Fruit fly (Drosophila melanogaster) whole organism, embryonic: ENCODE results near the gene CG16854.
A peak's percentile ranks its signal among the peaks of the same experiment; 100 is the strongest.

Experiments
- Adf1 ChIP-seq: fragments of 200-800 bp; sonication (Bioruptor generic); IDR thresholded peaks from 2 replicates; pipeline ENCODE4 v1.3.6; 2022; ENCODE audit warnings: missing biosample characterization, missing genetic modification characterization
- B-H2 ChIP-seq: fragments of 200-800 bp; sonication (Bioruptor generic); optimal IDR thresholded peaks from 2 replicates; lab custom pipeline; 2018; ENCODE audit warnings: missing biosample characterization, mild to moderate bottlenecking, missing genetic modification characterization
- CG11723 ChIP-seq: fragments of 200-800 bp; sonication (Bioruptor generic); optimal IDR thresholded peaks from 2 replicates; lab custom pipeline; 2017; ENCODE audit warnings: missing biosample characterization, mild to moderate bottlenecking, missing genetic modification characterization
- CG12659 ChIP-seq: fragments of 200-800 bp; sonication (Bioruptor generic); optimal IDR thresholded peaks from 3 replicates; lab custom pipeline; 2017; ENCODE audit warnings: mild to moderate bottlenecking, missing biosample characterization, missing genetic modification reagents, missing genetic modification characterization
- CG13123 ChIP-seq: fragments of 200-800 bp; sonication (Bioruptor generic); optimal IDR thresholded peaks from 2 replicates; lab custom pipeline; 2016; ENCODE audit warnings: missing biosample characterization, missing genetic modification characterization
- CG13424 ChIP-seq: fragments of 200-800 bp; sonication (Bioruptor generic); optimal IDR thresholded peaks from 2 replicates; lab custom pipeline; 2019; ENCODE audit warnings: missing biosample characterization, mild to moderate bottlenecking, missing genetic modification characterization, moderate library complexity
- CG14441 ChIP-seq: fragments of 200-800 bp; sonication (Bioruptor generic); IDR thresholded peaks from 2 replicates; pipeline ENCODE4 v1.3.6; 2022; ENCODE audit warnings: missing biosample characterization, missing genetic modification characterization
- CG14667 ChIP-seq: fragments of 200-800 bp; sonication (Bioruptor generic); IDR thresholded peaks from 2 replicates; pipeline ENCODE4 v1.3.6; 2022; ENCODE audit warnings: missing biosample characterization, missing genetic modification characterization
- CG14860 ChIP-seq: fragments of 200-800 bp; sonication (Bioruptor generic); IDR thresholded peaks from 3 replicates; pipeline ENCODE4 v1.3.6; 2022; ENCODE audit warnings: missing biosample characterization, missing genetic modification characterization; ENCODE audit not compliant: partially characterized antibody
- CG1529 ChIP-seq: fragments of 200-800 bp; sonication (Bioruptor generic); optimal IDR thresholded peaks from 3 replicates; lab custom pipeline; 2018; ENCODE audit warnings: missing biosample characterization, missing genetic modification characterization
- CG15514 ChIP-seq: fragments of 200-800 bp; sonication (Bioruptor generic); optimal IDR thresholded peaks from 3 replicates; lab custom pipeline; 2017; ENCODE audit warnings: missing biosample characterization, missing genetic modification characterization, mild to moderate bottlenecking, moderate library complexity, missing genetic modification reagents
- CG18262 ChIP-seq: fragments of 200-800 bp; optimal IDR thresholded peaks from 3 replicates; lab custom pipeline; 2019; ENCODE audit warnings: missing biosample characterization, mild to moderate bottlenecking, missing genetic modification characterization, moderate library complexity
- CG18476 ChIP-seq: fragments of 200-800 bp; sonication (Bioruptor generic); optimal IDR thresholded peaks from 2 replicates; lab custom pipeline; 2016; ENCODE audit warnings: missing biosample characterization, mild to moderate bottlenecking, missing genetic modification characterization
- CG2120 ChIP-seq: fragments of 200-800 bp; sonication (Bioruptor generic); optimal IDR thresholded peaks from 3 replicates; lab custom pipeline; 2016; ENCODE audit warnings: missing biosample characterization, missing genetic modification characterization
- CG30020 ChIP-seq: fragments of 200-800 bp; optimal IDR thresholded peaks from 2 replicates; lab custom pipeline; 2019; ENCODE audit warnings: missing biosample characterization, mild to moderate bottlenecking, missing genetic modification characterization, moderate library complexity
- CG34376 ChIP-seq: fragments of 200-800 bp; sonication (Bioruptor generic); optimal IDR thresholded peaks from 2 replicates; lab custom pipeline; 2018; ENCODE audit warnings: missing biosample characterization, mild to moderate bottlenecking, missing genetic modification characterization
- CG3726 ChIP-seq: fragments of 200-800 bp; sonication (Bioruptor generic); IDR thresholded peaks from 3 replicates; pipeline ENCODE4, ENCODE4 v1.3.6; 2022; ENCODE audit warnings: missing biosample characterization, missing genetic modification characterization
- CG6683 ChIP-seq: fragments of 200-800 bp; sonication (Bioruptor generic); optimal IDR thresholded peaks from 2 replicates; lab custom pipeline; 2017; ENCODE audit warnings: missing biosample characterization, mild to moderate bottlenecking, missing genetic modification characterization, missing genetic modification reagents
- CG7745 ChIP-seq: fragments of 200-800 bp; sonication (Bioruptor generic); optimal IDR thresholded peaks from 2 replicates; lab custom pipeline; 2018; ENCODE audit warnings: missing biosample characterization, mild to moderate bottlenecking, missing genetic modification characterization, moderate library complexity
- CG8089 ChIP-seq: fragments of 200-800 bp; sonication (Bioruptor generic); optimal IDR thresholded peaks from 3 replicates; lab custom pipeline; 2016; ENCODE audit warnings: missing biosample characterization, missing genetic modification characterization
- Chrac-16 ChIP-seq: fragments of 200-800 bp; sonication (Bioruptor generic); optimal IDR thresholded peaks from 3 replicates; lab custom pipeline; 2016; ENCODE audit warnings: missing biosample characterization, missing genetic modification characterization
- E2f1 ChIP-seq: fragments of 200-800 bp; sonication (Bioruptor generic); IDR thresholded peaks from 2 replicates; pipeline ENCODE4 v1.3.6; 2022; ENCODE audit warnings: missing biosample characterization, missing genetic modification characterization
- Fer1 ChIP-seq: fragments of 200-800 bp; sonication (Bioruptor generic); optimal IDR thresholded peaks from 2 replicates; lab custom pipeline; 2017; ENCODE audit warnings: missing biosample characterization, mild to moderate bottlenecking, missing genetic modification characterization
- Fer3 ChIP-seq: fragments of 200-800 bp; sonication (Bioruptor generic); optimal IDR thresholded peaks from 2 replicates; lab custom pipeline; 2018; ENCODE audit warnings: missing biosample characterization, mild to moderate bottlenecking, missing genetic modification characterization, moderate library complexity
- GATAe ChIP-seq: fragments of 200-800 bp; sonication (Bioruptor generic); conservative IDR thresholded peaks from 2 replicates; pipeline ENCODE4 v1.3.6; 2022; ENCODE audit warnings: missing biosample characterization, missing genetic modification characterization
- Gug ChIP-seq: fragments of 200-800 bp; sonication (Bioruptor generic); IDR thresholded peaks from 4 replicates; pipeline ENCODE4 v1.3.6; 2022; ENCODE audit warnings: missing biosample characterization, missing genetic modification characterization
- HmgZ ChIP-seq: fragments of 200-800 bp; sonication (Bioruptor generic); optimal IDR thresholded peaks from 2 replicates; lab custom pipeline; 2018; ENCODE audit warnings: missing biosample characterization, mild to moderate bottlenecking, missing genetic modification characterization
- Meics ChIP-seq: fragments of 200-800 bp; sonication (Bioruptor generic); optimal IDR thresholded peaks from 2 replicates; lab custom pipeline; 2017; ENCODE audit warnings: missing biosample characterization, mild to moderate bottlenecking, missing genetic modification characterization
- Opbp ChIP-seq: fragments of 200-800 bp; sonication (Bioruptor generic); IDR thresholded peaks from 3 replicates; pipeline ENCODE4 v1.3.6; 2022; ENCODE audit warnings: missing biosample characterization, missing genetic modification characterization; ENCODE audit not compliant: partially characterized antibody
- Rfx ChIP-seq: fragments of 200-800 bp; sonication (Bioruptor generic); IDR thresholded peaks from 2 replicates; pipeline ENCODE4 v1.3.6; 2022; ENCODE audit warnings: missing biosample characterization, missing genetic modification characterization
- Sry-δ ChIP-seq: fragments of 200-800 bp; sonication (Bioruptor generic); optimal IDR thresholded peaks from 2 replicates; lab custom pipeline; 2016; ENCODE audit warnings: missing biosample characterization, missing genetic modification characterization
- crp ChIP-seq, 2 experiments: fragments of 200-800 bp; sonication (Bioruptor generic); optimal IDR thresholded peaks; 2 replicates in 1 of 2; 3 replicates in 1 of 2; lab custom pipeline; 2017; ENCODE audit warnings: missing biosample characterization in 2 of 2, missing genetic modification characterization in 2 of 2, mild to moderate bottlenecking in 1 of 2, moderate library complexity in 1 of 2
- dimm ChIP-seq: fragments of 200-800 bp; sonication (Bioruptor generic); IDR thresholded peaks from 2 replicates; pipeline ENCODE4 v1.3.6; 2022; ENCODE audit warnings: missing biosample characterization, missing genetic modification characterization
- dmrt11E ChIP-seq: fragments of 200-800 bp; sonication (Bioruptor generic); optimal IDR thresholded peaks from 3 replicates; lab custom pipeline; 2018; ENCODE audit warnings: missing biosample characterization, mild to moderate bottlenecking, missing genetic modification characterization, moderate library complexity
- grn ChIP-seq: fragments of 200-800 bp; sonication (Bioruptor generic); optimal IDR thresholded peaks from 3 replicates; lab custom pipeline; 2017; ENCODE audit warnings: missing biosample characterization, missing genetic modification characterization
- hbn ChIP-seq: fragments of 200-800 bp; sonication (Bioruptor generic); IDR thresholded peaks from 2 replicates; pipeline ENCODE4 v1.3.6; 2022; ENCODE audit warnings: missing biosample characterization, missing genetic modification characterization; ENCODE audit not compliant: partially characterized antibody
- insv ChIP-seq, 2 experiments: fragments of 200-800 bp; sonication (Bioruptor generic); optimal IDR thresholded peaks; 3 replicates each; lab custom pipeline; 2016 to 2018; ENCODE audit warnings: missing biosample characterization in 2 of 2, missing genetic modification characterization in 2 of 2
- inv ChIP-seq: fragments of 200-800 bp; sonication (Bioruptor generic); IDR thresholded peaks from 2 replicates; pipeline ENCODE4 v1.3.6; 2022; ENCODE audit warnings: missing biosample characterization, missing genetic modification characterization; ENCODE audit not compliant: partially characterized antibody
- jigr1 ChIP-seq: fragments of 200-800 bp; sonication (Bioruptor generic); IDR thresholded peaks from 3 replicates; pipeline ENCODE4 v1.3.6; 2022; ENCODE audit warnings: missing biosample characterization, missing genetic modification characterization
- kah ChIP-seq: fragments of 200-800 bp; sonication (Bioruptor generic); optimal IDR thresholded peaks from 2 replicates; lab custom pipeline; 2018; ENCODE audit warnings: missing biosample characterization, mild to moderate bottlenecking, missing genetic modification characterization
- lilli ChIP-seq: fragments of 200-800 bp; sonication (Bioruptor generic); optimal IDR thresholded peaks from 3 replicates; lab custom pipeline; 2016; ENCODE audit warnings: missing biosample characterization, missing genetic modification characterization
- lola ChIP-seq, 3 experiments: fragments of >200 bp in 2 of 3; fragments of 200-800 bp in 1 of 3; sonication (Bioruptor generic) in 1 of 3; optimal IDR thresholded peaks; 2 replicates each; lab custom pipeline; 2017 to 2019; ENCODE audit warnings: missing biosample characterization in 3 of 3, missing genetic modification characterization in 3 of 3, mild to moderate bottlenecking in 1 of 3, moderate library complexity in 1 of 3
- maf-S ChIP-seq: fragments of 200-800 bp; sonication (Bioruptor generic); optimal IDR thresholded peaks from 2 replicates; lab custom pipeline; 2016; ENCODE audit warnings: missing biosample characterization, missing genetic modification characterization
- pzg ChIP-seq: fragments of 200-800 bp; sonication (Bioruptor generic); optimal IDR thresholded peaks from 3 replicates; lab custom pipeline; 2018; ENCODE audit warnings: missing biosample characterization, mild to moderate bottlenecking, missing genetic modification characterization, moderate library complexity
- sens ChIP-seq: fragments of 200-800 bp; sonication (Bioruptor generic); peaks from one replicate; lab custom pipeline; 2016; ENCODE audit warnings: missing biosample characterization, missing genetic modification characterization
- sim ChIP-seq: fragments of 200-800 bp; sonication (Bioruptor generic); IDR thresholded peaks from 2 replicates; pipeline ENCODE4 v1.3.6; 2022; ENCODE audit warnings: missing biosample characterization, missing genetic modification characterization
- sqz ChIP-seq: fragments of 200-800 bp; sonication (Bioruptor generic); optimal IDR thresholded peaks from 3 replicates; lab custom pipeline; 2018; ENCODE audit warnings: missing biosample characterization, mild to moderate bottlenecking, missing genetic modification characterization
- stc ChIP-seq: fragments of 200-800 bp; sonication (Bioruptor generic); IDR thresholded peaks from 2 replicates; pipeline ENCODE4 v1.3.6; 2022; ENCODE audit warnings: missing biosample characterization, missing genetic modification characterization
- stwl ChIP-seq: fragments of 200-800 bp; sonication (Bioruptor generic); optimal IDR thresholded peaks from 3 replicates; lab custom pipeline; 2018; ENCODE audit warnings: missing biosample characterization, mild to moderate bottlenecking, missing genetic modification characterization, moderate library complexity
- zf30C ChIP-seq: fragments of 200-800 bp; sonication (Bioruptor generic); optimal IDR thresholded peaks from 3 replicates; lab custom pipeline; 2018; ENCODE audit warnings: missing biosample characterization, mild to moderate bottlenecking, missing genetic modification characterization

The CG16854 gene

dm6 chr2L:11091111-11091510, 4.6 kb downstream of the CG16854 start, which contains the start of gene Wdr59 (continued):
- TF ChIP-seq HmgZ (tag; lab: Kevin White, UChicago) (peak; percentile 46), kah (GFP tag; lab: Kevin White, UChicago) (no peak), CG14441 (GFP tag; lab: Robert Waterston, UW) (0 out of 2 replicates have a peak, but pooled peaks have one; percentile 13), hbn (GFP tag; lab: Robert Waterston, UW) (peak; percentile 77), B-H2 (no peak), dmrt11E (tag; lab: Kevin White, UChicago) (peak; percentile 49), CG18262 (no peak), CG14667 (GFP tag; lab: Robert Waterston, UW) (no peak), CG6683 (GFP tag; lab: Kevin White, UChicago) (no peak), dimm (GFP tag; lab: Robert Waterston, UW) (no peak), insv (GFP tag; optimal IDR thresholded peaks at IDR 0.05; lab: Kevin White, UChicago) (no peak), zf30C (GFP tag; lab: Kevin White, UChicago) (no peak), CG8089 (GFP tag; lab: Kevin White, UChicago) (no peak), Fer1 (GFP tag; lab: Kevin White, UChicago) (no peak), CG2120 (peak; percentile 62), sens (GFP tag; lab: Kevin White, UChicago) (peak; percentile 80), stwl (tag; lab: Kevin White, UChicago) (peak; percentile 38), E2f1 (GFP tag; lab: Robert Waterston, UW) (peak; percentile 41), CG18476 (GFP tag; lab: Kevin White, UChicago) (peak; percentile 39), stc (GFP tag; lab: Robert Waterston, UW) (no peak), grn (no peak), CG13123 (GFP tag; lab: Kevin White, UChicago) (no peak), lilli (peak; percentile 52), CG30020 (tag; lab: Kevin White, UChicago) (peak; percentile 44), CG15514 (GFP tag; lab: Kevin White, UChicago) (peak; percentile 57), Adf1 (GFP tag; lab: Robert Waterston, UW) (no peak), CG3726 (no peak), CG13424 (tag; lab: Kevin White, UChicago) (peak; percentile 57), CG7745 (tag; lab: Kevin White, UChicago) (no peak), crp (GFP tag; optimal IDR thresholded peaks at IDR 0.05; lab: Kevin White, UChicago) (peak in 1 of 2 experiments; percentile 25), Chrac-16 (GFP tag; lab: Kevin White, UChicago) (peak; percentile 55), Opbp (GFP tag; lab: Robert Waterston, UW) (peak; percentile 25; the same call in 1 of the 3 replicates), lola (GFP tag; optimal IDR thresholded peaks at IDR 0.05; lab: Kevin White, UChicago) (peak in 1 of 3 experiments; percentile 59), pzg (GFP tag; lab: Kevin White, UChicago) (peak; percentile 47), CG14860 (GFP tag; lab: Robert Waterston, UW) (peak; percentile 62; the same call in 2 of the 3 replicates), CG34376 (GFP tag; lab: Kevin White, UChicago) (no peak), Gug (GFP tag; lab: Robert Waterston, UW) (peak; percentile 22; the same call in 1 of the 4 replicates), Fer3 (tag; lab: Kevin White, UChicago) (no peak), sim (GFP tag; lab: Robert Waterston, UW) (no peak), CG1529 (GFP tag; lab: Kevin White, UChicago) (no peak), inv (peak; percentile 60), CG11723 (no peak), sqz (GFP tag; lab: Kevin White, UChicago) (no peak), Meics (GFP tag; lab: Kevin White, UChicago) (no peak), GATAe (GFP tag; lab: Robert Waterston, UW) (no peak), CG12659 (GFP tag; lab: Kevin White, UChicago) (peak; percentile 20), Rfx (GFP tag; lab: Robert Waterston, UW) (peak; percentile 51; the same call in 1 of the 2 replicates), jigr1 (GFP tag; lab: Robert Waterston, UW) (no peak), Sry-δ (GFP tag; lab: Kevin White, UChicago) (peak; percentile 50), maf-S (GFP tag; lab: Kevin White, UChicago) (no peak)
